Worm (Caenorhabditis elegans) whole organism, mixed stage, embryonic: Measurements from ENCODE around the gene ckb-4.

ENCODE experiments used
- elt-1 ChIP-seq: sonication (generic microtip); optimal IDR thresholded peaks from 2 replicates; lab custom pipeline; 2017; ENCODE audit warnings: missing genetic modification characterization, mild to moderate bottlenecking, missing compliant biosample characterization, antibody characterized with exemption, moderate library complexity, borderline replicate concordance; ENCODE audit not compliant: insufficient read depth
- elt-3 ChIP-seq: fragments of 150-350 bp; optimal IDR thresholded peaks from 2 replicates; lab custom pipeline; 2014; ENCODE audit warnings: missing biosample characterization, missing genetic modification characterization
- mab-5 ChIP-seq: fragments of 150-350 bp; optimal IDR thresholded peaks from 2 replicates; lab custom pipeline; 2014; ENCODE audit warnings: missing biosample characterization, missing genetic modification characterization
- pha-4 ChIP-seq: fragments of 150-350 bp; optimal IDR thresholded peaks from 2 replicates; lab custom pipeline; 2018; ENCODE audit warnings: missing biosample characterization, missing genetic modification reagents, missing genetic modification characterization

- TF ChIP-seq pha-4 (no peak), mab-5 (tag; lab: Kevin White, UChicago) (no peak), elt-3 (tag; lab: Kevin White, UChicago) (no peak), elt-1 (tag; lab: Kevin White, UChicago) (no peak)
Observed at ce11 chrV:2097653-2098052, 11.6 kb downstream of the ckb-4 start, which contains the start of gene clec-208.
